Fruit fly (Drosophila melanogaster): Measurements from ENCODE around the gene CG31917.

Gene CG31917

DNA sequence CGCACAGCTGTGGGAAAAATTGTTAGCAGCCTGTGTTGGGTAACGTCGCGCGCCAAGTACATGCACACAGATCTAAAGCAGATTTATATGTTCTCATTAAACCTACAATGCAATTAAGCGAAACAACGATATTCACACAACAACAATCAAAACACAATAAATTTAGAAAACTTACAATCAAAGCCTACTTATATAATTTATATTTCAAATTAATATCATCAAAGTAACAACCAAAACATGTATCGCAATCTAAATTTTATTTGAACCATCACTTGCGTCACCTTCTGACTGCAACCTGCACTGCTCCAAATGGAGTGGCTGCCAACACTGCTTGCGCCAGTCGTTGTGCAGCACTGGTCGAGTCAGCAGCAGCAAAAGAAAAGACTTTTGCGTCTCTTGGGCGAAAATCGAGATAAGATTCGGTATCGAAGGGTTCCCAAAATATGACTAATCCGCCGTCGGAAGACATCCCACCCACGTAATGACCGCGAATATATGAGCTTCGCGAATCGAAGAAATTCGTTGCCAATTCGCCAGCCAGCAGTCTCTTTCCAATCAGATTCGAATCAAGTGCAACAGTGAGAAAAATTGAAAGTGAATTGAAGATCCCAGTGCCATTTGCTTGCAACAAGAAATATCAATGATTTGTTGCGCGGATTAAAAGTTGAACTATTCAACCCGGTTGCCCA lies 29.2 kb downstream of the CG31917 start, which contains the start of the genes CG8892 and CG34126 (continued):
- TF ChIP-seq CG7928 (GFP tag; optimal IDR thresholded peaks at IDR 0.05) (peak; percentile 77), bbx (GFP tag; IDR thresholded peaks at IDR 0.05; ENCODE audit: partially characterized antibody) (no peak), CG10431 (GFP tag; optimal IDR thresholded peaks at IDR 0.05) (peak; percentile 84), row (GFP tag; IDR thresholded peaks at IDR 0.05) (peak; percentile 98), gcm (GFP tag; optimal IDR thresholded peaks at IDR 0.05) (peak; percentile 94), Doc3 (GFP tag; IDR thresholded peaks at IDR 0.05; ENCODE audit: partially characterized antibody) (no peak), ro (GFP tag; IDR thresholded peaks at IDR 0.05) (peak; percentile 93), stc (GFP tag; IDR thresholded peaks at IDR 0.05) (peak; percentile 88), CG10565 (GFP tag; optimal IDR thresholded peaks at IDR 0.05) (peak; percentile 92), Kr (GFP tag; optimal IDR thresholded peaks at IDR 0.05) (peak; percentile 61), zfh2 (GFP tag; optimal IDR thresholded peaks at IDR 0.05) (peak; percentile 98), CG12219 (GFP tag; optimal IDR thresholded peaks at IDR 0.05) (peak; percentile 86), ato (GFP tag; IDR thresholded peaks at IDR 0.05; ENCODE audit: partially characterized antibody) (no peak), Ptx1 (GFP tag; IDR thresholded peaks at IDR 0.05) (peak; percentile 98), Nf-YC (tag; optimal IDR thresholded peaks at IDR 0.05) (peak; percentile 92), gsb-n (tag; optimal IDR thresholded peaks at IDR 0.05) (peak; percentile 93), Elba2 (GFP tag; optimal IDR thresholded peaks at IDR 0.05) (peak; percentile 92), CG17186 (GFP tag; optimal IDR thresholded peaks at IDR 0.05) (peak; percentile 95), CG1233 (GFP tag; optimal IDR thresholded peaks at IDR 0.05) (peak; percentile 97), HLH54F (GFP tag; optimal IDR thresholded peaks at IDR 0.05) (peak; percentile 98), HLHmδ (GFP tag; optimal IDR thresholded peaks at IDR 0.05) (no peak), crp (GFP tag; optimal IDR thresholded peaks at IDR 0.05) (peak; percentile 84 to 94), rib (GFP tag; IDR thresholded peaks at IDR 0.05) (peak; percentile 93), tna (GFP tag; IDR thresholded peaks at IDR 0.05; ENCODE audit: partially characterized antibody) (no peak), Lim3 (GFP tag; IDR thresholded peaks at IDR 0.05) (peak; percentile 83), shn (GFP tag; optimal IDR thresholded peaks at IDR 0.05) (peak; percentile 96), otp (GFP tag; IDR thresholded peaks at IDR 0.05) (peak; percentile 85), Oaz (GFP tag; IDR thresholded peaks at IDR 0.05) (peak; percentile 90), da (GFP tag; optimal IDR thresholded peaks at IDR 0.05) (peak; percentile 90), Ravus (GFP tag; IDR thresholded peaks at IDR 0.05) (peak; percentile 84), Sry-δ (GFP tag; optimal IDR thresholded peaks at IDR 0.05) (peak; percentile 73), onecut (GFP tag; IDR thresholded peaks at IDR 0.05) (peak; percentile 87), NK7.1 (GFP tag; optimal IDR thresholded peaks at IDR 0.05) (peak; percentile 82), sens-2 (GFP tag; IDR thresholded peaks at IDR 0.05) (peak; percentile 77), eve (GFP tag; optimal IDR thresholded peaks at IDR 0.05) (peak in 1 of 2 experiments; percentile 84), ara (GFP tag; IDR thresholded peaks at IDR 0.05) (peak; percentile 94), nerfin-1 (tag; optimal IDR thresholded peaks at IDR 0.05) (peak; percentile 97), slou (GFP tag; optimal IDR thresholded peaks at IDR 0.05) (peak; percentile 98), phol (tag; optimal IDR thresholded peaks at IDR 0.05) (peak; percentile 98), Hmx (GFP tag; optimal IDR thresholded peaks at IDR 0.05) (peak; percentile 94), CG17328 (GFP tag; IDR thresholded peaks at IDR 0.05) (peak; percentile 92), nmo (GFP tag; optimal IDR thresholded peaks at IDR 0.05) (peak; percentile 98), chif (GFP tag; optimal IDR thresholded peaks at IDR 0.05) (peak; percentile 97), Fer1 (GFP tag; optimal IDR thresholded peaks at IDR 0.05) (peak; percentile 97), Dip3 (GFP tag; optimal IDR thresholded peaks at IDR 0.05) (peak; percentile 98), chn (GFP tag; optimal IDR thresholded peaks at IDR 0.05) (peak; percentile 98), CG4360 (GFP tag; IDR thresholded peaks at IDR 0.05) (peak; percentile 45; the same call in 1 of the 2 replicates), Eip74EF (GFP tag; optimal IDR thresholded peaks at IDR 0.05) (peak in 1 of 2 experiments; percentile 85), nom (GFP tag; optimal IDR thresholded peaks at IDR 0.05) (peak; percentile 88)

All from whole organism, embryonic.